Fruit fly (Drosophila melanogaster) whole organism, pupa: Measurements from ENCODE around the gene Jon99Fi.

Experiments used
- CG15710 ChIP-seq: fragments of 200-800 bp; sonication (Bioruptor generic); optimal IDR thresholded peaks from 2 replicates; lab custom pipeline; 2018; ENCODE audit warnings: missing biosample characterization, mild to moderate bottlenecking, missing genetic modification characterization, moderate library complexity
- CG17806 ChIP-seq: fragments of 200-800 bp; sonication (Bioruptor generic); optimal IDR thresholded peaks from 2 replicates; lab custom pipeline; 2018; ENCODE audit warnings: missing biosample characterization, mild to moderate bottlenecking, missing genetic modification characterization, moderate library complexity
- CG4496 ChIP-seq: fragments of 200-800 bp; sonication (Bioruptor generic); IDR thresholded peaks from 3 replicates; pipeline ENCODE4 v1.3.6; 2022; ENCODE audit warnings: missing biosample characterization, missing genetic modification characterization
- D1 ChIP-seq: fragments of 200-800 bp; sonication (Bioruptor generic); optimal IDR thresholded peaks from 2 replicates; lab custom pipeline; 2018; ENCODE audit warnings: missing biosample characterization, mild to moderate bottlenecking, missing genetic modification characterization, moderate library complexity
- EcR ChIP-seq: fragments of 200-800 bp; sonication (Bioruptor generic); optimal IDR thresholded peaks from 3 replicates; lab custom pipeline; 2019; ENCODE audit warnings: missing biosample characterization, missing genetic modification characterization, mild to moderate bottlenecking, moderate library complexity, missing genetic modification reagents
- Ets98B ChIP-seq: fragments of 200-800 bp; sonication (Bioruptor generic); IDR thresholded peaks from 2 replicates; pipeline ENCODE4 v1.3.6; 2022; ENCODE audit warnings: missing biosample characterization, missing genetic modification characterization
- Snoo ChIP-seq: fragments of 200-800 bp; sonication (Bioruptor generic); optimal IDR thresholded peaks from 3 replicates; lab custom pipeline; 2017; ENCODE audit warnings: missing biosample characterization, mild to moderate bottlenecking, missing genetic modification characterization, inconsistent platforms
- fd96Ca ChIP-seq: fragments of 200-800 bp; sonication (Bioruptor generic); IDR thresholded peaks from 3 replicates; pipeline ENCODE4 v1.3.6; 2022; ENCODE audit warnings: missing biosample characterization, missing genetic modification characterization

DNA sequence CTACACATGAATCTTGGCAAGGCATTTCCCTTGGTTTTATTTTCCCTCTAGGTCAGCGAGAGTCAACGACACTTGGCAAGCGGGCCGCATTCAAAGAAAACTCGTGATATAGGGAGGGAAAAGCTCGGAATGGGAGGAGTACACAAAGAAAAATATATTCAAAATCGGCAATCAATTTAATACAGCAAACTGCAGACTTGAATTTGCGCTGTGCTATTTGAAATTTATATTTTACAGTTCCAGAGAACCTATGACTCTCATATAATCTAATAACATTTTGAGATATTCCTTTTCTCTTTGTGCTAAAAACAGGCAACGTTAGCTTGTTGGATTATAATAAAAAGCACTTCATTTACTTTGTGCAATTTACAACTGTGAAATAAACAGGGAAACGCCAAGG, 40.8 kb downstream of the Jon99Fi start:
- TF ChIP-seq CG15710 (tag; lab: Kevin White, UChicago) (no peak), D1 (tag; lab: Kevin White, UChicago) (no peak), EcR (no peak), fd96Ca (GFP tag; lab: Robert Waterston, UW) (no peak), Snoo (tag; lab: Kevin White, UChicago) (no peak), CG17806 (tag; lab: Kevin White, UChicago) (no peak), CG4496 (GFP tag; lab: Robert Waterston, UW) (no peak), Ets98B (GFP tag; lab: Robert Waterston, UW) (no peak; the same call in 1 of the 2 replicates)
